Fruit fly (Drosophila melanogaster): Measurements from ENCODE around the gene CG18178.

CG18178 gene

DNA sequence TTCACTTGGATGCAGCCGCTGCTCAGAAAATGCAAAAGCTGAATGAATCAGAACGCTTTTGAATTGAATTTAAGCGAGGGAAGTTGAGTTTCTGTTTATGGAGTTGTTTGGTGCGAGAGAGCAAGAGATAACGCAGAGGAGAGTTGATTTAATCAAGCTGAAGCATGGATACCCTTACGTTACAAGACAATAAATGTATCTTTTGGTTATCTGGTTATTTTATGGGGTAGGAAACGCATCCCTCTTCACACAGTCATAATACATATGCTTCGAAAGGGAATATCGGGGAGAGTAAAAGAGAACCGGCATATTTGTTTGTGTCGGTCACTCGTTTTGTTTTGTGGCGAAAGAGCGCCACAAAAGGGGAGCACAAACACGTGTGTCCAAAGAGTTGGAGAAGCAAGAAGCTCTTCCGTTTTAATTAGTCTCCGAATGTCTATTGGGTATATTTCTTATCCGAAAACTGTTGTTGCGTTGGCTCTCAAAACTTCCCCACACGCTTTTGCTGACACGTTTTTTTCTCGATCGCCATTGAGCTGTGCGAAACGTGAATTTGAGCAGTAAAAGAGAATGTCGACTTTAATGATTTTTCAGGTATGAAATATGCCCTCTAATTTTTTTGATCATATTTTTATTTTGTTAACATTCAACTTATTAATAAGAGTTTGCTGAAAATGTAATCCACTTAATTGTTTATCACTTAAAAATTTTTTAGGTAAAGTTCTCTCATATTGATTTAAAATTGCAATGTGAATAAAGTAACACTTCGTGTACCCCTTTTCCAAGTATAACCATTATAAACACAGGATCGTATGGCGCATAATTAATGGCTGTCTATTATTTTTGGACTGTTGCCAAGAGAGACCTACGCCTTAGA is 22.1 kb downstream of the CG18178 start, which contains the start of gene Prps (continued):
- TF ChIP-seq CG14710 (tag; optimal IDR thresholded peaks at IDR 0.05) (peak; percentile 34), Sry-β (GFP tag; optimal IDR thresholded peaks at IDR 0.05) (no peak), Awh (GFP tag; IDR thresholded peaks at IDR 0.05) (peak; percentile 82), tap (tag; optimal IDR thresholded peaks at IDR 0.05) (peak; percentile 76), usp (GFP tag; optimal IDR thresholded peaks at IDR 0.05) (no peak), CG15479 (GFP tag; optimal IDR thresholded peaks at IDR 0.05) (no peak), Rx (GFP tag; IDR thresholded peaks at IDR 0.05) (peak; percentile 66), Abd-B (GFP tag; optimal IDR thresholded peaks at IDR 0.05) (peak; percentile 36), bcd (GFP tag; optimal IDR thresholded peaks at IDR 0.05) (peak; percentile 68), pfk (GFP tag; optimal IDR thresholded peaks at IDR 0.05) (no peak), CG3995 (GFP tag; optimal IDR thresholded peaks at IDR 0.05) (no peak), gcm2 (GFP tag; optimal IDR thresholded peaks at IDR 0.05) (peak; percentile 49), CG1792 (GFP tag; optimal IDR thresholded peaks at IDR 0.05) (peak; percentile 52), CG10979 (tag; optimal IDR thresholded peaks at IDR 0.05) (peak; percentile 71), schlank (tag; optimal IDR thresholded peaks at IDR 0.05) (peak; percentile 62), crc (GFP tag; optimal IDR thresholded peaks at IDR 0.05) (peak; percentile 67), CG10147 (GFP tag; optimal IDR thresholded peaks at IDR 0.05) (peak; percentile 30), az2 (GFP tag; optimal IDR thresholded peaks at IDR 0.05) (peak; percentile 74), esg (GFP tag; conservative IDR thresholded peaks at IDR 0.05) (no peak), CG2875 (GFP tag; optimal IDR thresholded peaks at IDR 0.05) (peak; percentile 37), CG30403 (GFP tag; optimal IDR thresholded peaks at IDR 0.05) (peak; percentile 75), CG6654 (GFP tag; optimal IDR thresholded peaks at IDR 0.05) (peak; percentile 20), luna (GFP tag; optimal IDR thresholded peaks at IDR 0.05) (peak; percentile 48), CG3281 (GFP tag; optimal IDR thresholded peaks at IDR 0.05) (peak; percentile 77), ro (GFP tag; IDR thresholded peaks at IDR 0.05) (peak; percentile 50; the same call in 1 of the 2 replicates), repo (GFP tag; optimal IDR thresholded peaks at IDR 0.05) (peak; percentile 75), CG2199 (GFP tag; IDR thresholded peaks at IDR 0.05) (no peak), ATbp (GFP tag; optimal IDR thresholded peaks at IDR 0.05) (peak; percentile 55), Dip3 (GFP tag; optimal IDR thresholded peaks at IDR 0.05) (peak; percentile 34), CG30431 (GFP tag; optimal IDR thresholded peaks at IDR 0.05) (no peak), sug (tag; optimal IDR thresholded peaks at IDR 0.05) (peak; percentile 68), CG17328 (GFP tag; IDR thresholded peaks at IDR 0.05) (peak; percentile 75), sens-2 (GFP tag; IDR thresholded peaks at IDR 0.05) (peak; percentile 58), fd3F (GFP tag; optimal IDR thresholded peaks at IDR 0.05) (peak; percentile 37), CG7372 (GFP tag; IDR thresholded peaks at IDR 0.05) (peak; percentile 70), Stat92E (GFP tag; optimal IDR thresholded peaks at IDR 0.05) (peak in 1 of 3 experiments; percentile 68), CG3163 (GFP tag; optimal IDR thresholded peaks at IDR 0.05) (peak; percentile 97), zfh2 (GFP tag; optimal IDR thresholded peaks at IDR 0.05) (peak; percentile 51), grn (GFP tag; optimal IDR thresholded peaks at IDR 0.05) (peak; percentile 52), CG17186 (GFP tag; optimal IDR thresholded peaks at IDR 0.05) (no peak), CG10959 (GFP tag; IDR thresholded peaks at IDR 0.05) (peak; percentile 68; the same call in 1 of the 2 replicates), CG5245 (GFP tag; optimal IDR thresholded peaks at IDR 0.05) (peak; percentile 56), CG17361 (GFP tag; IDR thresholded peaks at IDR 0.05) (peak; percentile 37; the same call in 1 of the 3 replicates), Mrtf (GFP tag; IDR thresholded peaks at IDR 0.05) (peak; percentile 78; the same call in 2 of the 3 replicates), insv (GFP tag; optimal IDR thresholded peaks at IDR 0.05) (no peak), CG2202 (tag; optimal IDR thresholded peaks at IDR 0.05) (no peak), CG43689 (GFP tag; IDR thresholded peaks at IDR 0.05) (no peak), D (optimal IDR thresholded peaks at IDR 0.05) (no peak), D (GFP tag; optimal IDR thresholded peaks at IDR 0.05) (peak; percentile 36)

Measured in whole organism, embryonic.